Worm (Caenorhabditis elegans) whole organism, midembryonic: ENCODE results near the gene K07C5.2.
A peak's percentile ranks its signal among the peaks of the same experiment; 100 is the strongest.

Experiments
- T22C8.4 ChIP-seq: fragments of 200-800 bp; sonication (Bioruptor generic); IDR thresholded peaks from 2 replicates; pipeline ENCODE4 v1.3.6; 2022; ENCODE audit warnings: missing genetic modification characterization, missing compliant biosample characterization
- cog-1 ChIP-seq: sonication (generic microtip); optimal IDR thresholded peaks from 2 replicates; lab custom pipeline; 2016; ENCODE audit warnings: missing genetic modification characterization, missing compliant biosample characterization
- flt-1 ChIP-seq: fragments of 200-800 bp; sonication (Bioruptor generic); IDR thresholded peaks from 2 replicates; pipeline ENCODE4 v1.3.6; 2022; ENCODE audit warnings: missing genetic modification characterization, missing compliant biosample characterization
- klf-2 ChIP-seq: fragments of 200-800 bp; sonication (Bioruptor generic); conservative IDR thresholded peaks from 2 replicates; pipeline ENCODE4 v1.3.6; 2022; ENCODE audit warnings: missing genetic modification reagents, missing genetic modification characterization, missing compliant biosample characterization
- med-1 ChIP-seq: sonication (generic microtip); optimal IDR thresholded peaks from 2 replicates; lab custom pipeline; 2017; ENCODE audit warnings: missing genetic modification characterization, mild to moderate bottlenecking, missing compliant biosample characterization, antibody characterized with exemption, missing genetic modification reagents; ENCODE audit not compliant: insufficient read depth
- ref-1 ChIP-seq: fragments of 200-800 bp; sonication (Bioruptor generic); conservative IDR thresholded peaks from 2 replicates; pipeline ENCODE4 v1.3.6; 2022; ENCODE audit warnings: missing genetic modification reagents, missing genetic modification characterization, missing compliant biosample characterization
- tab-1 ChIP-seq: fragments of 200-800 bp; sonication (Bioruptor generic); IDR thresholded peaks from 2 replicates; pipeline ENCODE4 v1.3.6; 2022; ENCODE audit warnings: missing genetic modification characterization, missing compliant biosample characterization
- ztf-23 ChIP-seq: fragments of 200-800 bp; sonication (Bioruptor generic); IDR thresholded peaks from 2 replicates; pipeline ENCODE4 v1.3.6; 2022; ENCODE audit warnings: missing genetic modification reagents, missing genetic modification characterization, missing compliant biosample characterization
- ztf-29 ChIP-seq: fragments of 200-800 bp; sonication (Bioruptor generic); IDR thresholded peaks from 2 replicates; pipeline ENCODE4 v1.3.6; 2022; ENCODE audit warnings: missing genetic modification reagents, missing genetic modification characterization, missing compliant biosample characterization

Gene K07C5.2

DNA sequence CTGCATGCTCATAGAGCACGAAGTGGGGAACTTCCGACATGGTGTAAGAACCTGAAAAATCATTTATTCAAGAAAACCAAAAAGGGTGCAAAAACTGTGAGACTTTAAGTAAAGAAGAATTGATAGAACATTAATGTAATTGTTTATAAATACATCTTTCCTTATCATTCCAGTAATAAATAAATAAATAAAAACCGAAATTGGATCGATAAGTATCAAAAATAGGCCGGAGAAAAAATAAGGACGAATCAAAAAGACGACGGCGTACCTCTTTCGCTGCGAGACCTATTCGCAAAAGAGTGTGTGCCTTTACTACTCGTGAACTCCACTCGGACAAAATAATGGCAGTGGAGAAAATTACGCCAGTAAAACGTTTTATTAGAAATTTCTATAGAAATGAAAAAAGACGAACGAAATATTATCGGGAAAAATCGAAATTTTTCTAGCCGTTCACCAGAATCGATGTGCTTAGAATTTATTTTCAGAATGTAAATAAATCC lies 13.7 kb downstream of the K07C5.2 start, which contains the start of gene nol-56:
nol-56 (minus strand) TSS at position 51 of the 500 bp plus-strand sequence.
- TF ChIP-seq cog-1 (tag; lab: Kevin White, UChicago) = no peak
- no peak for TF ChIP-seq klf-2 (GFP tag; lab: Robert Waterston, UW)
- no peak for TF ChIP-seq T22C8.4
- no peak for TF ChIP-seq ztf-23 (GFP tag; lab: Robert Waterston, UW)
- no peak for TF ChIP-seq med-1 (GFP tag; lab: Kevin White, UChicago)
- TF ChIP-seq flt-1 (GFP tag; lab: Robert Waterston, UW) = no peak
- TF ChIP-seq ztf-29 = no peak
- TF ChIP-seq tab-1 (GFP tag; lab: Robert Waterston, UW) = no peak
- no peak for TF ChIP-seq ref-1

DNA sequence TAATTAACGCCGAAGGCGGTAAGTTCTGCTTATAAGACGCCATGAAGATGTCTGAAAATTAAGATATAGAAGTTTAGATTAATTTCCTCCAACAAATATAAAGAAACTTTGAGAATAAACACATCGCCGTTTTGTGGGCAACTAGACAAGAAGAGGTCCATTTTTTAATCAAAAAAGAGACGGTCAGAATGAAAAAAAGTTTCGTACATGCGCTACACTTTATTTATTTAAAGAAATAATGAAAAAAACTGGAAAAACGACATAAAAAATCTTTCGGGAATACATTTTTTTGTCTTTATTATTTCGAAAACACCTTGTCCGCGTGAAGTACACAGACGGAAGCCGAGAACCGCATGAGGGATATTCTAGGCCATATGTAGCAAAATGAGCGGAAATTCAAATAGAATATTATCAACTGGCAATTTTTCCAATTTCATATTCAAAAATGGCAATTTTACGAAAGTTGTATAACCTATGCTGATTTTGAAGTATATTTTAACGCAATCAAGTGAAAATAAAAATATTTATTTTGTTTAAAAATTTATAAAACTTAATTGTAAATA lies 16.6 kb downstream of the K07C5.2 start, which contains the start of gene sluh-7:
sluh-7 (minus strand) TSS at position 51 of the 563 bp plus-strand sequence.
- TF ChIP-seq flt-1 (GFP tag; lab: Robert Waterston, UW) (peak; percentile 79), ztf-29 (peak; percentile 70; the same call in 1 of the 2 replicates), ref-1 (no peak), tab-1 (GFP tag; lab: Robert Waterston, UW) (no peak), T22C8.4 (no peak; the same call in 1 of the 2 replicates), klf-2 (GFP tag; lab: Robert Waterston, UW) (0 out of 2 replicates have a peak, but pooled peaks have one; percentile 31), cog-1 (tag; lab: Kevin White, UChicago) (peak; percentile 46), ztf-23 (GFP tag; lab: Robert Waterston, UW) (peak; percentile 75)

DNA sequence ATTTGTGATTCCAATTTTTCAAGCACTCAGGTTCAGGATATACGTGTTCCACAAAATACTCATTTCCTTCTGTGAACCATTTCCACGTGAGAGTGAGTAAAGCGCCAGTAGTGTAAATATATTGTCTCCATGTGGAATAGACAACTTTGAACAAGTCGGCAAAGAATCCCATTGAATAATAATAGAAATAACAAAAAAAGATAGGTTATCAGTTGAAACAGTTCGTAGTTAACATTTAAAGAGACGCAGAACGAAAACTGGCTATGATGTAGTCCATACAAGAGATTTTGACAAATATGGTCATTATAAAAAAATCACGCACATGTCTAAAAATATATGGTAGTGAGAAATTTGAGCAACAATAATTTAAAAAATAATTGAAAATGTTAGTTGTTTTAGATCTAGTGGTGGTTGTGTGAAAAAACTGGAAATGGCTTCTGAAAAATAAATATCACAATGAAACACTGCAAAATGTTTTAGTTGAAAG lies 18.2 kb downstream of the K07C5.2 start, which contains the start of gene ceeh-2:
ceeh-2 (minus strand) TSS at position 437 of the 487 bp plus-strand sequence.
- no peak for TF ChIP-seq ztf-29
- no peak for TF ChIP-seq klf-2 (GFP tag; lab: Robert Waterston, UW)
- no peak for TF ChIP-seq ref-1
- no peak for TF ChIP-seq tab-1 (GFP tag; lab: Robert Waterston, UW)
- no peak for TF ChIP-seq ztf-23 (GFP tag; lab: Robert Waterston, UW)
- no peak for TF ChIP-seq med-1 (GFP tag; lab: Kevin White, UChicago)
- no peak for TF ChIP-seq flt-1 (GFP tag; lab: Robert Waterston, UW)
- TF ChIP-seq cog-1 (tag; lab: Kevin White, UChicago) = no peak
- no peak for TF ChIP-seq T22C8.4

DNA sequence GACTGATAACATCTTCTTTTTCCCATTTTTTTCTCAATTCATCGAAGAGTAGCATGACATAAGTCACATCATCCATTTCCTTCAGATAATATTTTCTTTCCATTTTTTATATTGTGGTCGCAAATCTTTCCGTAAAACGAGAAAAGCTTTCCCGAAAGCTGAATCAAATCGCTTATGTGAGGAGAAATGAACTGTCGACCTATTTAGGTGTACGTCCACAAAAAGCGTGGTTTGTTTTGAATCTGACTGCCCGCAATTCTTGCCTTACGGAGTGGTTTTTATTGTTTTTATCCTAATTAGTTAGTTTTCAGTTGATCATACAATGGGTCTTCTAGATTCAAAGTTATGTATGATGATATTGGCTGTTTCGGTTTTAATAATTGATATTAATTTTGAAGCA lies 18.9 kb downstream of the K07C5.2 start, which contains the start of gene ttll-15:
ttll-15 (plus strand) TSS at position 301 of the 400 bp plus-strand sequence.
- no peak for TF ChIP-seq ztf-23 (GFP tag; lab: Robert Waterston, UW)
- no peak for TF ChIP-seq T22C8.4
- no peak for TF ChIP-seq flt-1 (GFP tag; lab: Robert Waterston, UW)
- no peak for TF ChIP-seq ztf-29
- no peak for TF ChIP-seq klf-2 (GFP tag; lab: Robert Waterston, UW)
- no peak for TF ChIP-seq tab-1 (GFP tag; lab: Robert Waterston, UW)
- TF ChIP-seq cog-1 (tag; lab: Kevin White, UChicago) = no peak
- TF ChIP-seq med-1 (GFP tag; lab: Kevin White, UChicago) = no peak
- TF ChIP-seq ref-1 = no peak

DNA sequence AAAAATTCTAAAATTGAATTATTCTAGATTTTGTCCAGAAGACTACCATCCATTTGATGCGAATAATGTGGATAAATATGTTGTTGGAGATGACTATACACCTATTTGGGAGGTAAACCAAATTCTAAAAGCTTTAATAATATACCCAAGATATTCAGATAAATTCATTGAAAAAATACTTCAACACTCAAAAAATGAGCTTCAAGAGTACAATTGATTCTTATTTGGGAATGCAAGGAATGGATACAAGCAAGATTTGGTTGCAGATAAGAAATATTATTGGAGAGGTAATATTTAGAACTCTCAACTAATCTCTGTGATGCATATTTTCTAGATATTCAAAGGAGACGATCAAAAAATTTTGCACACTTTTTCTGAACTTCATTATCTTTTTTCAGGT lies 20.9 kb downstream of the K07C5.2 start:
- TF ChIP-seq tab-1 (GFP tag; lab: Robert Waterston, UW) (no peak), cog-1 (tag; lab: Kevin White, UChicago) (no peak), ref-1 (no peak), ztf-23 (GFP tag; lab: Robert Waterston, UW) (no peak), T22C8.4 (no peak), med-1 (GFP tag; lab: Kevin White, UChicago) (no peak), klf-2 (GFP tag; lab: Robert Waterston, UW) (no peak), ztf-29 (no peak), flt-1 (GFP tag; lab: Robert Waterston, UW) (no peak)

DNA sequence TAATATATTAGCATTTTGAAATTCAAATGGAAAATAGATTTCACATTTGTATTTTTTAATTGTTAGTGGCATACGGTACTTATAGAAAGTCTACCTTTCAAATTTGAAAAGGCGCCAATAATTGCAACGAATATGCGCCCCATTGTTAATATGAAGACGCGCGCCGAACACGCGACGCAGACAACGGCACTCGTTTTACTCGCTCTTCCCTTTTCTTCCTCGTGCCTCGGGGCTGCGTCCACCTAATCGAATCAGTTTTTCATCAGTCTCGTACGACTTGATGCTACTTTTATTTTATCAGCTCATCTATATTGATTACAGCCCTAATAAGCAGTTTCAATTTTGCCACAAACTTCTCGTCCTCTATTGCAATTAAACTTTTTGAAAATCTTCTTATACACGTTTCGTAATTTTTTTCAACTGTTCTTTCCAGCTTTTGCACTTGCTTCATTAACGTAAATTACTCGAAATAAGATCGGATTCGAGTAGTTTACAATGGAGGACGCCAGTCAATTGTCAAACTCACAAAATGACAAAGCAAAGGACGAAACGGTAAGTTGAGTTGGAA lies 22.6 kb downstream of the K07C5.2 start, which contains the start of gene cash-1:
cash-1 (plus strand) TSS at position 432 of the 568 bp plus-strand sequence.
- TF ChIP-seq tab-1 (GFP tag; lab: Robert Waterston, UW) (no peak), klf-2 (GFP tag; lab: Robert Waterston, UW) (no peak), ztf-23 (GFP tag; lab: Robert Waterston, UW) (0 out of 2 replicates have a peak, but pooled peaks have one; percentile 18), flt-1 (GFP tag; lab: Robert Waterston, UW) (no peak), ref-1 (no peak)

DNA sequence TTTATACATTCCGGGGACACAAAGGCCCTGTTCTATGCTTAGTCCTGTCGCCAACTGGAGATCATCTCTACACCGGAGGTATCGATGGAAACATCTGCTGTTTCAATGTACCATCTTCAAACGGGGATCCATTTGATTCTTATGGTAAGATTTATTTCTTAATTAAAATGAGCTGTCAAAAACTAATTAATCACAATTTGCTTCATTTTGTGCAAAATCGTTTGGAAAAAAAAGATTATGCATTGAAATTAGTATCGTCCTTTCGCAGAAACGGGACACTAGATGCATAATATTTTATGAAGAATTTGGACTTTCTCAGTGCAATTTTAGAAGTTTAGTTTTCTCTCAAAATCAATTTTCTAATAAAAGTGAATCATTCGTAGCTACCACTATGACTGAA lies 24.5 kb downstream of the K07C5.2 start:
- no peak for TF ChIP-seq med-1 (GFP tag; lab: Kevin White, UChicago)
- TF ChIP-seq ztf-29 = no peak
- TF ChIP-seq ztf-23 (GFP tag; lab: Robert Waterston, UW) = no peak
- TF ChIP-seq flt-1 (GFP tag; lab: Robert Waterston, UW) = no peak
- TF ChIP-seq tab-1 (GFP tag; lab: Robert Waterston, UW) = no peak
- TF ChIP-seq ref-1 = no peak
- TF ChIP-seq T22C8.4 = no peak
- no peak for TF ChIP-seq cog-1 (tag; lab: Kevin White, UChicago)
- TF ChIP-seq klf-2 (GFP tag; lab: Robert Waterston, UW) = no peak

DNA sequence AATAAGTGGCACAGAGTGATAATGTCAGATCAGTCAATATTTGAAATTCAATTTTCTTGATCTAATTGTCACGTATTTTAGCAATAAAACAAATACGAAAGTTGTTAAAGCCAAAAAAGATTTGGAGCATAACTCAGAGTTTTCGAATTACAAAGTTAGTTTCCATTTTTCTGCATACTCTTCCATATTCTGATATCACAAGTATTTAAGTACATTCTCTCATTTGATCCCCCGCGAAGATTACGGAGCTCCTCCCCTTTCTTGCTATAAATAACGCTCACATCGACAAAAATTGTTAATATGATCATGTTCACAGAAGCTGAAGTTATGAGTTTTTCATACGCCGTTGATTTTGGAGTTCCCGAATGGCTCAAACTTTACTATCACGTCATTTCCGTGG lies 29.0 kb downstream of the K07C5.2 start, which contains the start of gene sri-20:
sri-20 (plus strand) TSS at position 301 of the 400 bp plus-strand sequence.
- TF ChIP-seq klf-2 (GFP tag; lab: Robert Waterston, UW) (no peak), cog-1 (tag; lab: Kevin White, UChicago) (no peak), flt-1 (GFP tag; lab: Robert Waterston, UW) (no peak), tab-1 (GFP tag; lab: Robert Waterston, UW) (no peak), T22C8.4 (no peak), ztf-29 (no peak), ztf-23 (GFP tag; lab: Robert Waterston, UW) (no peak), med-1 (GFP tag; lab: Kevin White, UChicago) (no peak), ref-1 (no peak)

DNA sequence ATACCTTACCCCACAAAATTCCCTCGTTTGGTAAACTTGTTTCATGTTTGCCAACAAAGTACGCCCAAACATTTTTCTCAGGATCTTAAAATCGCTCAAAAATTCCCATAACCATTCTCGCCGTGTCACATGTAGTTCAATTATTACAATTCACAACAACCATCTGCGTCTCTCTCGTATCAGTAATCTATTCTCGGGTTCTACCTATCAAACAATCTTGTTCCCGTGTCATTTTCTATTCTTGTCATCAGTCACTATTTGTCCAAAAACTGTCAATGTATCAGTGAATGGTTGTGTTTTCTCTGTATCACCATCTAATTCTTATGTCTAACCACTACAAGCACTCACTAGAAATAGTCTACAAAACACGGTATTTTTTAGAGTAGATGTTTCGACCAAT lies 31.9 kb downstream of the K07C5.2 start:
- TF ChIP-seq ztf-23 (GFP tag; lab: Robert Waterston, UW) (no peak), tab-1 (GFP tag; lab: Robert Waterston, UW) (no peak), ref-1 (no peak), flt-1 (GFP tag; lab: Robert Waterston, UW) (no peak), ztf-29 (no peak), cog-1 (tag; lab: Kevin White, UChicago) (no peak), klf-2 (GFP tag; lab: Robert Waterston, UW) (no peak), med-1 (GFP tag; lab: Kevin White, UChicago) (no peak), T22C8.4 (no peak)
